Worm (Caenorhabditis elegans) whole organism, L3 larva: Measurements from ENCODE around the gene cdc-25.2.

Source experiments
- aly-2 ChIP-seq: fragments of 150-350 bp; optimal IDR thresholded peaks from 2 replicates; lab custom pipeline; 2014; ENCODE audit warnings: missing biosample characterization, missing genetic modification characterization
- ama-1 ChIP-seq: fragments of 150-350 bp; optimal IDR thresholded peaks from 2 replicates; lab custom pipeline; 2018
- ceh-16 ChIP-seq: sonication (generic microtip); optimal IDR thresholded peaks from 2 replicates; lab custom pipeline; 2017; ENCODE audit warnings: missing biosample characterization, missing genetic modification characterization
- ceh-82 ChIP-seq: fragments of 150-350 bp; optimal IDR thresholded peaks from 2 replicates; lab custom pipeline; 2014; ENCODE audit warnings: missing biosample characterization, missing genetic modification characterization
- ceh-9 ChIP-seq: sonication (generic microtip); optimal IDR thresholded peaks from 2 replicates; lab custom pipeline; 2018; ENCODE audit warnings: missing biosample characterization, missing genetic modification characterization
- daf-12 ChIP-seq: fragments of 150-350 bp; optimal IDR thresholded peaks from 2 replicates; lab custom pipeline; 2014; ENCODE audit warnings: missing biosample characterization, missing genetic modification reagents, missing genetic modification characterization
- egl-5 ChIP-seq: fragments of 150-350 bp; optimal IDR thresholded peaks from 2 replicates; lab custom pipeline; 2017; ENCODE audit warnings: missing biosample characterization, missing genetic modification reagents, missing genetic modification characterization, inconsistent platforms
- elt-1 ChIP-seq: fragments of 150-350 bp; optimal IDR thresholded peaks from 2 replicates; lab custom pipeline; 2014; ENCODE audit warnings: missing biosample characterization, missing genetic modification characterization
- elt-2 ChIP-seq: sonication (generic microtip); optimal IDR thresholded peaks from 2 replicates; lab custom pipeline; 2016; ENCODE audit warnings: missing genetic modification reagents, mild to moderate bottlenecking, missing genetic modification characterization, missing compliant biosample characterization
- elt-3 ChIP-seq, 3 experiments: fragments of 150-350 bp in 1 of 3; sonication (generic microtip) in 2 of 3; optimal IDR thresholded peaks; 2 replicates in 2 of 3; 4 replicates in 1 of 3; lab custom pipeline; 2014 to 2017; ENCODE audit warnings: missing biosample characterization in 3 of 3, missing genetic modification characterization in 3 of 3
- fkh-2 ChIP-seq: fragments of 150-350 bp; optimal IDR thresholded peaks from 2 replicates; lab custom pipeline; 2014; ENCODE audit warnings: missing biosample characterization, missing genetic modification reagents, missing genetic modification characterization
- fos-1 ChIP-seq: fragments of 150-350 bp; optimal IDR thresholded peaks from 2 replicates; lab custom pipeline; 2014; ENCODE audit warnings: missing biosample characterization, missing genetic modification characterization
- hmg-11 ChIP-seq: sonication (generic microtip); optimal IDR thresholded peaks from 2 replicates; lab custom pipeline; 2016; ENCODE audit warnings: missing genetic modification characterization, missing compliant biosample characterization
- lin-15B ChIP-seq: fragments of 150-350 bp; optimal IDR thresholded peaks from 2 replicates; lab custom pipeline; 2014; ENCODE audit warnings: missing biosample characterization, missing genetic modification characterization
- lin-39 ChIP-seq: fragments of 150-350 bp; optimal IDR thresholded peaks from 2 replicates; lab custom pipeline; 2018; ENCODE audit warnings: missing biosample characterization, missing genetic modification reagents, missing genetic modification characterization
- lsy-12 ChIP-seq: sonication (generic microtip); optimal IDR thresholded peaks from 2 replicates; lab custom pipeline; 2016; ENCODE audit warnings: mild to moderate bottlenecking, missing genetic modification characterization, missing compliant biosample characterization
- mml-1 ChIP-seq: fragments of 150-350 bp; sonication (generic microtip); optimal IDR thresholded peaks from 3 replicates; lab custom pipeline; 2014; ENCODE audit warnings: missing biosample characterization, missing genetic modification characterization
- nfya-1 ChIP-seq: sonication (generic microtip); optimal IDR thresholded peaks from 2 replicates; lab custom pipeline; 2017; ENCODE audit warnings: missing genetic modification characterization, mild to moderate bottlenecking, missing compliant biosample characterization, antibody characterized with exemption, moderate library complexity; ENCODE audit not compliant: insufficient read depth
- nhr-12 ChIP-seq: fragments of 150-350 bp; optimal IDR thresholded peaks from 2 replicates; lab custom pipeline; 2014; ENCODE audit warnings: missing biosample characterization, missing genetic modification characterization
- nhr-28 ChIP-seq: fragments of 150-350 bp; optimal IDR thresholded peaks from 2 replicates; lab custom pipeline; 2014; ENCODE audit warnings: missing biosample characterization, missing genetic modification characterization
- nhr-43 ChIP-seq: sonication (generic microtip); optimal IDR thresholded peaks from 2 replicates; lab custom pipeline; 2016; ENCODE audit warnings: mild to moderate bottlenecking, missing genetic modification characterization, missing compliant biosample characterization; ENCODE audit not compliant: poor library complexity, severe bottlenecking
- nhr-77 ChIP-seq: fragments of 150-350 bp; optimal IDR thresholded peaks from 2 replicates; lab custom pipeline; 2014; ENCODE audit warnings: missing biosample characterization, missing genetic modification characterization
- pha-4 ChIP-seq: fragments of 150-350 bp; optimal IDR thresholded peaks from 2 replicates; lab custom pipeline; 2014; ENCODE audit warnings: missing biosample characterization, missing genetic modification reagents, missing genetic modification characterization
- pqm-1 ChIP-seq: fragments of 150-350 bp; optimal IDR thresholded peaks from 2 replicates; lab custom pipeline; 2017; ENCODE audit warnings: missing biosample characterization, missing genetic modification characterization, inconsistent platforms
- sea-2 ChIP-seq: fragments of 150-350 bp; sonication (generic microtip); optimal IDR thresholded peaks from 4 replicates; lab custom pipeline; 2014; ENCODE audit warnings: missing biosample characterization, missing genetic modification reagents, missing genetic modification characterization
- skn-1 ChIP-seq: fragments of 150-350 bp; optimal IDR thresholded peaks from 2 replicates; lab custom pipeline; 2014; ENCODE audit warnings: missing biosample characterization, missing genetic modification characterization
- snpc-4 ChIP-seq: fragments of 150-350 bp; optimal IDR thresholded peaks from 2 replicates; lab custom pipeline; 2014; ENCODE audit warnings: missing biosample characterization, missing genetic modification characterization
- unc-39 ChIP-seq: sonication (generic microtip); optimal IDR thresholded peaks from 4 replicates; lab custom pipeline; 2017; ENCODE audit warnings: missing biosample characterization, missing genetic modification characterization
- zag-1 ChIP-seq: fragments of 150-350 bp; optimal IDR thresholded peaks from 2 replicates; lab custom pipeline; 2014; ENCODE audit warnings: missing biosample characterization, missing genetic modification characterization
- ztf-11 ChIP-seq: fragments of 150-350 bp; optimal IDR thresholded peaks from 2 replicates; lab custom pipeline; 2014; ENCODE audit warnings: missing biosample characterization, missing genetic modification characterization
- ztf-4 ChIP-seq: fragments of 150-350 bp; optimal IDR thresholded peaks from 2 replicates; lab custom pipeline; 2014; ENCODE audit warnings: missing biosample characterization, missing genetic modification characterization

Gene cdc-25.2

ce11 chrV:1531159-1531558 lies 35.7 kb upstream of the cdc-25.2 start, which contains the start of gene K02H11.4:
Gene K02H11.4, minus strand, starts transcription at chrV:1531259.
- no peak for TF ChIP-seq egl-5 (tag; lab: Kevin White, UChicago)
- TF ChIP-seq lin-15B (tag; lab: Kevin White, UChicago): no peak
- no peak for TF ChIP-seq elt-3 (tag; optimal IDR thresholded peaks at IDR 0.05; lab: Kevin White, UChicago)
- TF ChIP-seq daf-12 (tag; lab: Kevin White, UChicago): no peak
- no peak for TF ChIP-seq ceh-9 (tag; lab: Kevin White, UChicago)
- no peak for TF ChIP-seq skn-1

ce11 chrV:1532455-1532854 lies 34.4 kb upstream of the cdc-25.2 start:
- no peak for TF ChIP-seq pqm-1
- TF ChIP-seq elt-2: no peak
- TF ChIP-seq egl-5 (tag; lab: Kevin White, UChicago): no peak
- no peak for TF ChIP-seq lin-39 (tag; lab: Kevin White, UChicago)
- no peak for TF ChIP-seq hmg-11
- no peak for TF ChIP-seq lsy-12
- no peak for TF ChIP-seq nfya-1 (tag; lab: Kevin White, UChicago)
- TF ChIP-seq, all 47 proteins: peak for 0

- TF ChIP-seq pha-4: no peak
- no peak for TF ChIP-seq ceh-9 (tag; lab: Kevin White, UChicago)
- no peak for TF ChIP-seq elt-1
- TF ChIP-seq fkh-2 (tag; lab: Kevin White, UChicago): no peak
- TF ChIP-seq elt-2: no peak
- no peak for TF ChIP-seq pqm-1
- TF ChIP-seq sea-2: no peak
- TF ChIP-seq aly-2 (tag; lab: Kevin White, UChicago): no peak
- no peak for TF ChIP-seq egl-5 (tag; lab: Kevin White, UChicago)
- no peak for TF ChIP-seq zag-1 (tag; lab: Kevin White, UChicago)
- TF ChIP-seq ceh-16 (tag; lab: Kevin White, UChicago): no peak
- TF ChIP-seq snpc-4: no peak
Observed at ce11 chrV:1534315-1534714, 32.6 kb upstream of the cdc-25.2 start, which contains the start of gene trx-5. Gene trx-5, minus strand, starts transcription at chrV:1534415.

- TF ChIP-seq fos-1 (tag; lab: Kevin White, UChicago) (no peak), ama-1 (lab: Kevin White, UChicago) (no peak), unc-39 (no peak), ztf-11 (tag; lab: Kevin White, UChicago) (no peak), nhr-43 (no peak), lsy-12 (no peak), nhr-12 (tag; lab: Kevin White, UChicago) (no peak)
Observed at ce11 chrV:1536979-1537378, 29.9 kb upstream of the cdc-25.2 start, which contains the start of gene K02H11.9. Gene K02H11.9, minus strand, starts transcription at chrV:1537079.

- no peak for TF ChIP-seq nhr-28
- TF ChIP-seq ztf-4 (tag; lab: Kevin White, UChicago): no peak
- no peak for TF ChIP-seq ama-1 (lab: Kevin White, UChicago)
- no peak for TF ChIP-seq ceh-9 (tag; lab: Kevin White, UChicago)
- TF ChIP-seq nhr-77: no peak
- no peak for TF ChIP-seq lsy-12
- no peak for TF ChIP-seq skn-1
- no peak for TF ChIP-seq ceh-82 (tag; lab: Kevin White, UChicago)
Observed at ce11 chrV:1538842-1539241, 28.0 kb upstream of the cdc-25.2 start.

ce11 chrV:1540249-1540648 lies 26.6 kb upstream of the cdc-25.2 start:
- no peak for TF ChIP-seq elt-2
- TF ChIP-seq nhr-43: no peak

ce11 chrV:1541786-1542185 lies 25.1 kb upstream of the cdc-25.2 start, which contains the start of gene oac-31:
Gene oac-31, minus strand, starts transcription at chrV:1541886.
- TF ChIP-seq ceh-82 (tag; lab: Kevin White, UChicago) (no peak), nhr-28 (no peak), pqm-1 (peak; percentile 40), elt-2 (no peak), nhr-43 (no peak), mml-1 (tag; lab: Kevin White, UChicago) (no peak), hmg-11 (no peak)
